Fruit fly (Drosophila melanogaster): ENCODE results near the gene Ir7e.

The Ir7e gene

dm6 chrX:7901153-7902038, 19.9 kb upstream of the Ir7e start, which contains the start of the genes RpS6 and bys (continued):
- TF ChIP-seq Rx (GFP tag; IDR thresholded peaks at IDR 0.05) (peak; percentile 17; the same call in 1 of the 2 replicates), NC2α (GFP tag; optimal IDR thresholded peaks at IDR 0.05) (no peak), da (GFP tag; optimal IDR thresholded peaks at IDR 0.05) (no peak), CG2889 (GFP tag; IDR thresholded peaks at IDR 0.05) (0 out of 3 replicates have a peak, but pooled peaks have one; percentile 38), CG12299 (tag; optimal IDR thresholded peaks at IDR 0.05) (no peak), CG13424 (tag; optimal IDR thresholded peaks at IDR 0.05) (peak; percentile 11), CG33557 (GFP tag; optimal IDR thresholded peaks at IDR 0.05) (peak; percentile 19), esg (GFP tag; conservative IDR thresholded peaks at IDR 0.05) (no peak), Dip3 (GFP tag; optimal IDR thresholded peaks at IDR 0.05) (peak; percentile 28), CG10267 (tag; optimal IDR thresholded peaks at IDR 0.05) (peak; percentile 63), CG18476 (GFP tag; optimal IDR thresholded peaks at IDR 0.05) (peak; percentile 21), CG6791 (GFP tag; IDR thresholded peaks at IDR 0.05; ENCODE audit: partially characterized antibody) (peak; percentile 83), Ssrp (tag; optimal IDR thresholded peaks at IDR 0.05) (no peak), NfI (GFP tag; optimal IDR thresholded peaks at IDR 0.05) (peak; percentile 72), Xbp1 (GFP tag; optimal IDR thresholded peaks at IDR 0.05) (peak; percentile 54), CG6683 (GFP tag; optimal IDR thresholded peaks at IDR 0.05) (no peak), Fer2 (tag; optimal IDR thresholded peaks at IDR 0.05) (no peak), CG11247 (GFP tag; IDR thresholded peaks at IDR 0.05) (peak; percentile 70), org-1 (GFP tag; optimal IDR thresholded peaks at IDR 0.05) (no peak), CG4360 (GFP tag; IDR thresholded peaks at IDR 0.05) (no peak), chm (GFP tag; IDR thresholded peaks at IDR 0.05) (peak; percentile 65), Nf-YC (tag; optimal IDR thresholded peaks at IDR 0.05) (peak; percentile 31), CG10431 (GFP tag; optimal IDR thresholded peaks at IDR 0.05) (peak; percentile 51), pb (GFP tag; optimal IDR thresholded peaks at IDR 0.05) (peak; percentile 19), CG17802 (tag; optimal IDR thresholded peaks at IDR 0.05) (peak; percentile 34), odd (GFP tag; optimal IDR thresholded peaks at IDR 0.05) (peak; percentile 51), CG31224 (GFP tag; IDR thresholded peaks at IDR 0.05) (0 out of 2 replicates have a peak, but pooled peaks have one; percentile 32), B-H2 (GFP tag; optimal IDR thresholded peaks at IDR 0.05) (peak; percentile 40), CG11560 (tag; IDR thresholded peaks at IDR 0.05) (no peak), bcd (GFP tag; optimal IDR thresholded peaks at IDR 0.05) (peak; percentile 47), Kr (GFP tag; optimal IDR thresholded peaks at IDR 0.05) (no peak), dan (GFP tag; IDR thresholded peaks at IDR 0.05) (no peak), CG32767 (GFP tag; IDR thresholded peaks at IDR 0.05) (no peak), wdn (GFP tag; IDR thresholded peaks at IDR 0.05) (peak; percentile 12; the same call in 1 of the 2 replicates), CG2116 (GFP tag; optimal IDR thresholded peaks at IDR 0.05) (peak; percentile 91), ase (GFP tag; IDR thresholded peaks at IDR 0.05) (peak; percentile 61; the same call in 1 of the 3 replicates), Scr (GFP tag; IDR thresholded peaks at IDR 0.05; ENCODE audit: partially characterized antibody) (peak; percentile 88), tio (GFP tag; optimal IDR thresholded peaks at IDR 0.05) (no peak), her (GFP tag; optimal IDR thresholded peaks at IDR 0.05) (peak; percentile 32), CG34224 (GFP tag; IDR thresholded peaks at IDR 0.05; ENCODE audit: partially characterized antibody) (peak; percentile 70), CG17186 (GFP tag; optimal IDR thresholded peaks at IDR 0.05) (no peak), CG10543 (GFP tag; optimal IDR thresholded peaks at IDR 0.05) (peak; percentile 5), zen2 (GFP tag; IDR thresholded peaks at IDR 0.05; ENCODE audit: partially characterized antibody) (peak; percentile 71), CG12769 (tag; optimal IDR thresholded peaks at IDR 0.05) (peak; percentile 4), CG17912 (GFP tag; optimal IDR thresholded peaks at IDR 0.05) (peak; percentile 59), fd3F (GFP tag; optimal IDR thresholded peaks at IDR 0.05) (no peak), jumu (GFP tag; optimal IDR thresholded peaks at IDR 0.05) (no peak), Xrp1 (GFP tag; IDR thresholded peaks at IDR 0.05) (no peak)
